Worm (Caenorhabditis elegans): ENCODE data around the gene C44C1.6.

Gene C44C1.6

DNA sequence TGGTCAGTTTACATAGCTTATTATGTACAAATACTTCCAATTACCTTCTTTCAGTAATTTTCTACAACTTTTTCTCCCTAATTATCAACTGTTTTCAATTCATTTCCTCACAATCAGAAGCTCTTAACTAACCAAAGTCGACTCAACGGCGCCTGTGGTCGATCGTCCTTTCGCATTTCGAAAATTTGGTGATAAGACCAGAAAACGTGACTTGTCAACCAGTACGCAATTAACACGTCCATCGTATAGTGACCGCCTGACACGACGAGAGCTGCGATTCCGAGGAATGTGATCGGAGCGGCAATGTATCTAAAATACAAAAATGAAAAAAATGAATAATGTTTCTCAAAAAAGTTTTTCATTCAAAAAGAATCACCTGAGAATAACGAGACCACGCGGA, 24.4 kb downstream of the C44C1.6 start:
- no peak for TF ChIP-seq lin-13 (tag; optimal IDR thresholded peaks at IDR 0.05)
- no peak for TF ChIP-seq ces-1 (GFP tag; optimal IDR thresholded peaks at IDR 0.05)
- no peak for TF ChIP-seq M03D4.4 (tag; optimal IDR thresholded peaks at IDR 0.05)
- TF ChIP-seq blmp-1 (tag; optimal IDR thresholded peaks at IDR 0.05): no peak
- no peak for TF ChIP-seq nhr-237 (tag; optimal IDR thresholded peaks at IDR 0.05)
- TF ChIP-seq sptf-1 (tag; optimal IDR thresholded peaks at IDR 0.05): no peak
- TF ChIP-seq unc-62 (GFP tag; optimal IDR thresholded peaks at IDR 0.05): no peak
- no peak for TF ChIP-seq tbx-8 (GFP tag; optimal IDR thresholded peaks at IDR 0.05)
- no peak for TF ChIP-seq lsy-2 (tag; optimal IDR thresholded peaks at IDR 0.05)
- no peak for TF ChIP-seq pha-4 (tag; optimal IDR thresholded peaks at IDR 0.05)
- TF ChIP-seq ham-2 (GFP tag; optimal IDR thresholded peaks at IDR 0.05): no peak

ce11 chrX:938269-938883, 31.7 kb downstream of the C44C1.6 start, which contains the start of gene F53H8.3:
F53H8.3 (plus strand) TSS chrX:938543.
- TF ChIP-seq elt-3 (tag; optimal IDR thresholded peaks at IDR 0.05) (no peak), mab-5 (tag; optimal IDR thresholded peaks at IDR 0.05) (no peak), ztf-11 (tag; optimal IDR thresholded peaks at IDR 0.05) (no peak), tbx-8 (GFP tag; optimal IDR thresholded peaks at IDR 0.05) (no peak), pha-4 (tag; optimal IDR thresholded peaks at IDR 0.05) (no peak), zip-8 (tag; optimal IDR thresholded peaks at IDR 0.05) (no peak), nhr-12 (tag; optimal IDR thresholded peaks at IDR 0.05) (no peak), nhr-28 (tag; optimal IDR thresholded peaks at IDR 0.05) (no peak), flh-1 (GFP tag; optimal IDR thresholded peaks at IDR 0.05) (no peak), nhr-76 (tag; optimal IDR thresholded peaks at IDR 0.05) (no peak), bed-3 (GFP tag; optimal IDR thresholded peaks at IDR 0.05) (no peak), ceh-39 (tag; optimal IDR thresholded peaks at IDR 0.05) (no peak), elt-1 (tag; optimal IDR thresholded peaks at IDR 0.05; ENCODE audit: borderline replicate concordance, insufficient read depth) (no peak), unc-62 (GFP tag; optimal IDR thresholded peaks at IDR 0.05) (no peak), lin-13 (tag; optimal IDR thresholded peaks at IDR 0.05) (no peak), mls-2 (tag; optimal IDR thresholded peaks at IDR 0.05) (no peak), ceh-43 (GFP tag; optimal IDR thresholded peaks at IDR 0.05) (no peak), nhr-2 (tag; optimal IDR thresholded peaks at IDR 0.05) (no peak)

DNA sequence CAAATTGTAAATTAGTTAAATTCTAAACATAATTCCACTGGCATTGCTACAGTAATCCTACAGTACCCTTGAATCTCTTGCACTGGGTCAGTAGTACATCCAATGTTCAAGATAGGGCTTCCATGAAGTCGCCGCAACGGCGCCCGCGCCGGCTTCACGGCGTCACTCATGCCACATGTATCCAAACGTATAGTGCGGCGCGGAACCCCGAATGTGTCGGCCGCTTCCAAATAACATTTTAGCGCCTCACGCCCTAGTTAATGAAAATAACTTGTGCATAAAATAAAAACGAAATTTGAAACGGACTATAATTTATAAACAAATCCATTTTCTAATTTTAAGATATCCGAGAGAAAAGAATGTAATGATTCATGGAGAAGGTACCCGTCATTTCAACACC, 34.1 kb downstream of the C44C1.6 start:
- no peak for TF ChIP-seq nhr-28 (tag; optimal IDR thresholded peaks at IDR 0.05)
- no peak for TF ChIP-seq pha-4 (tag; optimal IDR thresholded peaks at IDR 0.05)
- no peak for TF ChIP-seq blmp-1 (tag; optimal IDR thresholded peaks at IDR 0.05)
- no peak for TF ChIP-seq M03D4.4 (tag; optimal IDR thresholded peaks at IDR 0.05)
- TF ChIP-seq zip-8 (tag; optimal IDR thresholded peaks at IDR 0.05): no peak
- no peak for TF ChIP-seq hlh-1 (tag; optimal IDR thresholded peaks at IDR 0.05)
- no peak for TF ChIP-seq flh-1 (GFP tag; optimal IDR thresholded peaks at IDR 0.05)
- no peak for TF ChIP-seq ham-2 (GFP tag; optimal IDR thresholded peaks at IDR 0.05)
- no peak for TF ChIP-seq lsy-2 (tag; optimal IDR thresholded peaks at IDR 0.05)
- TF ChIP-seq drap-1 (GFP tag; optimal IDR thresholded peaks at IDR 0.05): no peak
- TF ChIP-seq ztf-11 (tag; optimal IDR thresholded peaks at IDR 0.05): no peak
- TF ChIP-seq lin-32 (GFP tag; optimal IDR thresholded peaks at IDR 0.05): no peak
- no peak for TF ChIP-seq mep-1 (tag; optimal IDR thresholded peaks at IDR 0.05)
- TF ChIP-seq bed-3 (GFP tag; optimal IDR thresholded peaks at IDR 0.05): no peak
- TF ChIP-seq unc-62 (GFP tag; optimal IDR thresholded peaks at IDR 0.05): no peak
- no peak for TF ChIP-seq tbx-8 (GFP tag; optimal IDR thresholded peaks at IDR 0.05)
- TF ChIP-seq nhr-76 (tag; optimal IDR thresholded peaks at IDR 0.05): no peak
- no peak for TF ChIP-seq ceh-83 (GFP tag; optimal IDR thresholded peaks at IDR 0.05)
- TF ChIP-seq cnd-1 (tag; optimal IDR thresholded peaks at IDR 0.05): no peak
- TF ChIP-seq snpc-4 (tag; optimal IDR thresholded peaks at IDR 0.05): no peak

DNA sequence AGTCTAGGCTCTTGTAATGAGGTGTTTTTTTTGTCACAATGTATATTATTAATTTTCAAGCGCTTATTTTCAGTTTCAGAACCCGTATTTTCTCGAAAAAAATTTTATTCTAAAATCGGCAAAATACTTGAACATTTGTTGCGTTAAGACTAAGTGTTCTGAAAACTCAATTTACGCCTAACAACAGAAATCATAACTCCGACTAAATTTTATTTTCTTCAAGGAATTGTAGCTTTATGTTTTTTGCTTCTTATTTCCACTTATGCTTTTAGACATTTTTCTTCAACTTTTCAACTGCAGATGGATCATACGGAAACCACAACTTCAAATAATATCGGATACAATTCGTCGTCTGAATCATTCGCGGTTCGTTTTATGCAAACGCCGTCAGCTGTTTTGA, 36.6 kb downstream of the C44C1.6 start, which contains the start of gene F35H12.1:
Gene F35H12.1, plus strand, starts transcription at position 301 of the 400 bp plus-strand sequence.
- no peak for TF ChIP-seq mep-1 (tag; optimal IDR thresholded peaks at IDR 0.05)
- no peak for TF ChIP-seq bed-3 (GFP tag; optimal IDR thresholded peaks at IDR 0.05)

DNA sequence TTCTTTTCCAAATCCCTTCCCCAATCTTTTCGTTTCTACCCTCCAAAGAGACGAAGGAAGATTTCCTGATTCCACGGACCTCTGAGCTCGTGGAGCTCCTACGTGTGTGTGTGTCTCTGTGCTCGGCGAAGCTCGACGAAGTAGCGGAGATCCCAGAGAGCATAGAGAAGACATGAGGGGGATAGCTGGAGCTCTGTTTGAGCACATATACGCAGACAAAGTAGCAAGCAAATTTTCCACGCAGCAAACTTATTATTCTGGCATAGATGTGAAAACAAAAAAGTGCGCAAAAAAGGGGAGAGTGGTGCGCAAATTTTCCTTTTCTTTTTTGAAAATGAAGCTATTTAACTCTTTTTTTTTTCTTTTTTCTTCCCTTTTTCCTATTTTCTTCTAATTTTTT, 37.2 kb downstream of the C44C1.6 start:
- no peak for TF ChIP-seq flh-1 (GFP tag; optimal IDR thresholded peaks at IDR 0.05)
- TF ChIP-seq nhr-76 (tag; optimal IDR thresholded peaks at IDR 0.05): no peak
- TF ChIP-seq ces-1 (GFP tag; optimal IDR thresholded peaks at IDR 0.05): peak; percentile 56
- peak; percentile 83 for TF ChIP-seq unc-120 (tag; optimal IDR thresholded peaks at IDR 0.05; ENCODE audit: poor library complexity, severe bottlenecking)
- peak; percentile 16 for TF ChIP-seq sptf-1 (tag; optimal IDR thresholded peaks at IDR 0.05)

All from whole organism, mixed stage, embryonic.